Fruit fly (Drosophila melanogaster) whole organism, embryonic: ENCODE measurements around the gene Acat1.
A peak's percentile ranks its signal among the peaks of the same experiment; 100 is the strongest.

ENCODE experiments used
- Atf3 ChIP-seq: fragments of 200-800 bp; sonication (Bioruptor generic); optimal IDR thresholded peaks from 3 replicates; lab custom pipeline; 2016; ENCODE audit warnings: missing biosample characterization, missing genetic modification characterization
- Awh ChIP-seq: fragments of 200-800 bp; sonication (Bioruptor generic); IDR thresholded peaks from 2 replicates; pipeline ENCODE4, ENCODE4 v1.3.6; 2022; ENCODE audit warnings: missing biosample characterization, missing genetic modification characterization
- CG10543 ChIP-seq: fragments of 200-800 bp; sonication (Bioruptor generic); optimal IDR thresholded peaks from 3 replicates; lab custom pipeline; 2017; ENCODE audit warnings: missing biosample characterization, mild to moderate bottlenecking, missing genetic modification characterization, moderate library complexity
- CG12155 ChIP-seq: fragments of 200-800 bp; sonication (Bioruptor generic); optimal IDR thresholded peaks from 3 replicates; lab custom pipeline; 2016; ENCODE audit warnings: missing biosample characterization, missing genetic modification characterization
- CG1233 ChIP-seq: fragments of 200-800 bp; sonication (Bioruptor generic); optimal IDR thresholded peaks from 4 replicates; lab custom pipeline; 2018; ENCODE audit warnings: missing biosample characterization, mild to moderate bottlenecking, missing genetic modification characterization
- CG12391 ChIP-seq: fragments of 200-800 bp; sonication (Bioruptor generic); optimal IDR thresholded peaks from 3 replicates; lab custom pipeline; 2018; ENCODE audit warnings: missing biosample characterization, mild to moderate bottlenecking, missing genetic modification characterization, moderate library complexity
- CG14441 ChIP-seq: fragments of 200-800 bp; sonication (Bioruptor generic); IDR thresholded peaks from 2 replicates; pipeline ENCODE4 v1.3.6; 2022; ENCODE audit warnings: missing biosample characterization, missing genetic modification characterization
- CG15269 ChIP-seq: fragments of 200-800 bp; sonication (Bioruptor generic); optimal IDR thresholded peaks from 2 replicates; lab custom pipeline; 2018; ENCODE audit warnings: missing biosample characterization, mild to moderate bottlenecking, missing genetic modification characterization, moderate library complexity
- CG1602 ChIP-seq: fragments of 200-800 bp; sonication (Bioruptor generic); optimal IDR thresholded peaks from 3 replicates; lab custom pipeline; 2016; ENCODE audit warnings: missing biosample characterization, missing genetic modification characterization
- CG16863 ChIP-seq: fragments of 200-800 bp; sonication (Bioruptor generic); optimal IDR thresholded peaks from 3 replicates; lab custom pipeline; 2016; ENCODE audit warnings: missing biosample characterization, missing genetic modification characterization
- CG18476 ChIP-seq: fragments of 200-800 bp; sonication (Bioruptor generic); optimal IDR thresholded peaks from 2 replicates; lab custom pipeline; 2016; ENCODE audit warnings: missing biosample characterization, mild to moderate bottlenecking, missing genetic modification characterization
- CG31365 ChIP-seq: fragments of 200-800 bp; sonication (Bioruptor generic); optimal IDR thresholded peaks from 2 replicates; lab custom pipeline; 2018; ENCODE audit warnings: missing biosample characterization, mild to moderate bottlenecking, missing genetic modification characterization
- CG3163 ChIP-seq: fragments of 200-800 bp; sonication (Bioruptor generic); optimal IDR thresholded peaks from 3 replicates; lab custom pipeline; 2016; ENCODE audit warnings: missing biosample characterization, missing genetic modification characterization
- CG32772 ChIP-seq: fragments of 200-800 bp; sonication (Bioruptor generic); IDR thresholded peaks from 2 replicates; pipeline ENCODE4 v1.3.6; 2022; ENCODE audit warnings: missing biosample characterization, missing genetic modification characterization
- CG7372 ChIP-seq: fragments of 200-800 bp; sonication (Bioruptor generic); IDR thresholded peaks from 2 replicates; pipeline ENCODE4 v1.3.6; 2022; ENCODE audit warnings: missing biosample characterization, missing genetic modification characterization
- CG8290 ChIP-seq, 3 experiments: fragments of 200-800 bp; sonication (Bioruptor generic); optimal IDR thresholded peaks; 2 replicates each; lab custom pipeline; 2016 to 2019; ENCODE audit warnings: missing biosample characterization in 3 of 3, missing genetic modification characterization in 3 of 3, mild to moderate bottlenecking in 2 of 3, moderate library complexity in 1 of 3
- Chrac-16 ChIP-seq: fragments of 200-800 bp; sonication (Bioruptor generic); optimal IDR thresholded peaks from 3 replicates; lab custom pipeline; 2016; ENCODE audit warnings: missing biosample characterization, missing genetic modification characterization
- HLHmδ ChIP-seq: fragments of 200-800 bp; sonication (Bioruptor generic); optimal IDR thresholded peaks from 2 replicates; lab custom pipeline; 2018; ENCODE audit warnings: missing biosample characterization, mild to moderate bottlenecking, missing genetic modification characterization, moderate library complexity
- Hmx ChIP-seq: fragments of 200-800 bp; sonication (Bioruptor generic); optimal IDR thresholded peaks from 2 replicates; lab custom pipeline; 2016; ENCODE audit warnings: missing biosample characterization, missing genetic modification characterization
- MESR4 ChIP-seq: fragments of 200-800 bp; sonication (Bioruptor generic); optimal IDR thresholded peaks from 2 replicates; lab custom pipeline; 2018; ENCODE audit warnings: missing biosample characterization, mild to moderate bottlenecking, missing genetic modification characterization, moderate library complexity
- Med ChIP-seq: fragments of 200-800 bp; sonication (Bioruptor generic); peaks from one replicate; lab custom pipeline; 2016; ENCODE audit warnings: missing biosample characterization, missing genetic modification characterization, mild to moderate bottlenecking, inconsistent platforms, moderate library complexity
- Meics ChIP-seq: fragments of 200-800 bp; sonication (Bioruptor generic); optimal IDR thresholded peaks from 2 replicates; lab custom pipeline; 2017; ENCODE audit warnings: missing biosample characterization, mild to moderate bottlenecking, missing genetic modification characterization
- Mes4 ChIP-seq: fragments of 200-800 bp; sonication (Bioruptor generic); optimal IDR thresholded peaks from 2 replicates; lab custom pipeline; 2016; ENCODE audit warnings: missing biosample characterization, missing genetic modification characterization
- NK7.1 ChIP-seq: fragments of 200-800 bp; sonication (Bioruptor generic); optimal IDR thresholded peaks from 3 replicates; lab custom pipeline; 2016; ENCODE audit warnings: missing biosample characterization, missing genetic modification characterization
- PHDP ChIP-seq: fragments of 200-800 bp; sonication (Bioruptor generic); optimal IDR thresholded peaks from 3 replicates; lab custom pipeline; 2018; ENCODE audit warnings: missing biosample characterization, mild to moderate bottlenecking, missing genetic modification characterization, moderate library complexity
- Sin3A ChIP-seq: fragments of >200 bp; optimal IDR thresholded peaks from 2 replicates; lab custom pipeline; 2018
- Taf1 ChIP-seq: fragments of 200-800 bp; sonication (Bioruptor generic); IDR thresholded peaks from 2 replicates; pipeline ENCODE4 v1.3.6; 2022; ENCODE audit warnings: missing biosample characterization, missing genetic modification characterization
- amos ChIP-seq: fragments of 200-800 bp; sonication (Bioruptor generic); IDR thresholded peaks from 2 replicates; pipeline ENCODE4 v1.3.6; 2022; ENCODE audit warnings: missing biosample characterization, missing genetic modification characterization; ENCODE audit not compliant: partially characterized antibody
- ap ChIP-seq: fragments of 200-800 bp; sonication (Bioruptor generic); IDR thresholded peaks from 2 replicates; pipeline ENCODE4 v1.3.6; 2022; ENCODE audit warnings: missing biosample characterization, missing genetic modification characterization
- ash1 ChIP-seq: fragments of 200-800 bp; sonication (Bioruptor generic); optimal IDR thresholded peaks from 2 replicates; lab custom pipeline; 2018; ENCODE audit warnings: missing biosample characterization, mild to moderate bottlenecking, missing genetic modification characterization
- bigmax ChIP-seq: fragments of 200-800 bp; sonication (Bioruptor generic); optimal IDR thresholded peaks from 2 replicates; lab custom pipeline; 2018; ENCODE audit warnings: missing biosample characterization, mild to moderate bottlenecking, missing genetic modification characterization
- bsh ChIP-seq, 2 experiments: fragments of 200-800 bp; sonication (Bioruptor generic); optimal IDR thresholded peaks; 2 replicates each; lab custom pipeline; 2017 to 2018; ENCODE audit warnings: mild to moderate bottlenecking in 2 of 2, missing biosample characterization in 2 of 2, missing genetic modification characterization in 2 of 2, moderate library complexity in 1 of 2
- cato ChIP-seq: fragments of 200-800 bp; sonication (Bioruptor generic); optimal IDR thresholded peaks from 2 replicates; lab custom pipeline; 2016; ENCODE audit warnings: missing biosample characterization, missing genetic modification characterization, borderline replicate concordance
- emc ChIP-seq: fragments of 200-800 bp; sonication (Bioruptor generic); optimal IDR thresholded peaks from 2 replicates; lab custom pipeline; 2016; ENCODE audit warnings: missing biosample characterization, missing genetic modification characterization
- ewg ChIP-seq: fragments of 200-800 bp; sonication (Bioruptor generic); optimal IDR thresholded peaks from 3 replicates; lab custom pipeline; 2017; ENCODE audit warnings: mild to moderate bottlenecking, missing biosample characterization, missing genetic modification reagents, missing genetic modification characterization
- exex ChIP-seq: fragments of 200-800 bp; sonication (Bioruptor generic); optimal IDR thresholded peaks from 4 replicates; lab custom pipeline; 2018; ENCODE audit warnings: missing biosample characterization, mild to moderate bottlenecking, missing genetic modification characterization, moderate library complexity
- fu2 ChIP-seq: fragments of 200-800 bp; sonication (Bioruptor generic); optimal IDR thresholded peaks from 2 replicates; lab custom pipeline; 2016; ENCODE audit warnings: missing biosample characterization, missing genetic modification characterization
- gce ChIP-seq: fragments of 200-800 bp; sonication (Bioruptor generic); IDR thresholded peaks from 3 replicates; pipeline ENCODE4 v1.3.6; 2022; ENCODE audit warnings: missing biosample characterization, missing genetic modification characterization
- ken ChIP-seq: fragments of 200-800 bp; sonication (Bioruptor generic); IDR thresholded peaks from 3 replicates; pipeline ENCODE4 v1.3.6; 2022; ENCODE audit warnings: missing biosample characterization, missing genetic modification characterization
- kni ChIP-seq: fragments of 200-800 bp; sonication (Bioruptor generic); optimal IDR thresholded peaks from 3 replicates; lab custom pipeline; 2017; ENCODE audit warnings: mild to moderate bottlenecking, missing biosample characterization, missing genetic modification reagents, missing genetic modification characterization
- lilli ChIP-seq: fragments of 200-800 bp; sonication (Bioruptor generic); optimal IDR thresholded peaks from 3 replicates; lab custom pipeline; 2016; ENCODE audit warnings: missing biosample characterization, missing genetic modification characterization
- mld ChIP-seq: fragments of 200-800 bp; sonication (Bioruptor generic); IDR thresholded peaks from 3 replicates; pipeline ENCODE4 v1.3.6; 2022; ENCODE audit warnings: missing biosample characterization, missing genetic modification characterization; ENCODE audit not compliant: partially characterized antibody
- pum ChIP-seq: fragments of 200-800 bp; sonication (Bioruptor generic); optimal IDR thresholded peaks from 2 replicates; lab custom pipeline; 2016; ENCODE audit warnings: missing biosample characterization, missing genetic modification characterization
- run ChIP-seq: fragments of 200-800 bp; sonication (Bioruptor generic); optimal IDR thresholded peaks from 3 replicates; lab custom pipeline; 2018; ENCODE audit warnings: missing biosample characterization, mild to moderate bottlenecking, missing genetic modification characterization
- shn ChIP-seq: fragments of 200-800 bp; sonication (Bioruptor generic); optimal IDR thresholded peaks from 3 replicates; lab custom pipeline; 2016; ENCODE audit warnings: missing biosample characterization, missing genetic modification characterization
- sob ChIP-seq: fragments of 200-800 bp; sonication (Bioruptor generic); IDR thresholded peaks from 2 replicates; pipeline ENCODE4 v1.3.6; 2022; ENCODE audit warnings: missing biosample characterization, missing genetic modification characterization
- tio ChIP-seq: fragments of 200-800 bp; sonication (Bioruptor generic); optimal IDR thresholded peaks from 2 replicates; lab custom pipeline; 2017; ENCODE audit warnings: missing biosample characterization, missing genetic modification characterization, inconsistent platforms
- ttk ChIP-seq: fragments of 200-800 bp; sonication (Bioruptor generic); IDR thresholded peaks from 2 replicates; pipeline ENCODE4 v2.1.2; 2022; ENCODE audit warnings: missing biosample characterization, missing genetic modification characterization
- zfh2 ChIP-seq: fragments of 200-800 bp; sonication (Bioruptor generic); optimal IDR thresholded peaks from 2 replicates; lab custom pipeline; 2016; ENCODE audit warnings: missing biosample characterization, missing genetic modification characterization

The Acat1 gene

dm6 chrX:7908239-7909068 is 19.9 kb upstream of the Acat1 start, which contains the start of the genes dpr14 and spidey (continued):
- TF ChIP-seq Med (GFP tag; lab: Kevin White, UChicago), result peak; percentile 98
- peak; percentile 85 for TF ChIP-seq CG18476 (GFP tag; lab: Kevin White, UChicago)
- peak; percentile 38 for TF ChIP-seq NK7.1 (GFP tag; lab: Kevin White, UChicago)
- peak; percentile 86 for TF ChIP-seq kni
- TF ChIP-seq CG31365 (tag; lab: Kevin White, UChicago), result peak; percentile 80
- peak; percentile 91 for TF ChIP-seq CG32772
- peak; percentile 88 for TF ChIP-seq CG16863
- peak; percentile 86 for TF ChIP-seq CG14441 (GFP tag; lab: Robert Waterston, UW)
- peak; percentile 89 for TF ChIP-seq CG7372 (GFP tag; lab: Robert Waterston, UW)
- TF ChIP-seq HLHmδ (GFP tag; lab: Kevin White, UChicago), result no peak
- TF ChIP-seq Awh, result peak; percentile 79
- peak; percentile 44 to 92 for TF ChIP-seq bsh (GFP tag; optimal IDR thresholded peaks at IDR 0.05; lab: Kevin White, UChicago)
- TF ChIP-seq CG1602 (GFP tag; lab: Kevin White, UChicago), result peak; percentile 81
- peak; percentile 82 for TF ChIP-seq zfh2
- peak; percentile 89 for TF ChIP-seq ewg (GFP tag; lab: Kevin White, UChicago)
- peak; percentile 85 for TF ChIP-seq shn (GFP tag; lab: Kevin White, UChicago)
- peak; percentile 89 for TF ChIP-seq Atf3 (GFP tag; lab: Kevin White, UChicago)
- peak; percentile 87 for TF ChIP-seq ken (GFP tag; lab: Robert Waterston, UW)
- TF ChIP-seq CG12155 (GFP tag; lab: Kevin White, UChicago), result peak; percentile 84
- peak; percentile 81 for TF ChIP-seq Chrac-16 (GFP tag; lab: Kevin White, UChicago)
- peak; percentile 29 for TF ChIP-seq CG8290 (GFP tag; optimal IDR thresholded peaks at IDR 0.05; lab: Kevin White, UChicago)
- TF ChIP-seq CG8290 (tag; optimal IDR thresholded peaks at IDR 0.05; lab: Kevin White, UChicago), result peak; percentile 72 to 92
- TF ChIP-seq Meics (GFP tag; lab: Kevin White, UChicago), result peak; percentile 94
- TF ChIP-seq Mes4, result peak; percentile 79
- TF ChIP-seq Sin3A (lab: Kevin White, UChicago), result no peak
- TF ChIP-seq ttk (GFP tag; lab: Robert Waterston, UW), result peak; percentile 90
- TF ChIP-seq tio (GFP tag; lab: Kevin White, UChicago), result no peak
- no peak for TF ChIP-seq mld (GFP tag; lab: Robert Waterston, UW)
- TF ChIP-seq MESR4 (GFP tag; lab: Kevin White, UChicago), result peak; percentile 70
- peak; percentile 92 for TF ChIP-seq sob (GFP tag; lab: Robert Waterston, UW)
- TF ChIP-seq pum (GFP tag; lab: Kevin White, UChicago), result peak; percentile 82
- peak; percentile 75; the same call in 1 of the 3 replicates for TF ChIP-seq gce (GFP tag; lab: Robert Waterston, UW)
- TF ChIP-seq Taf1 (GFP tag; lab: Robert Waterston, UW), result peak; percentile 89
- peak; percentile 84 for TF ChIP-seq run
- peak; percentile 92 for TF ChIP-seq lilli
- peak; percentile 36 for TF ChIP-seq bigmax
- TF ChIP-seq emc (GFP tag; lab: Kevin White, UChicago), result peak; percentile 64
- peak; percentile 68 for TF ChIP-seq ap
- TF ChIP-seq CG12391 (tag; lab: Kevin White, UChicago), result peak; percentile 91
- TF ChIP-seq amos, result peak; percentile 22; the same call in 1 of the 2 replicates
- peak; percentile 95 for TF ChIP-seq CG10543 (GFP tag; lab: Kevin White, UChicago)
- TF ChIP-seq exex (tag; lab: Kevin White, UChicago), result peak; percentile 80
- TF ChIP-seq fu2 (GFP tag; lab: Kevin White, UChicago), result peak; percentile 89
- peak; percentile 93 for TF ChIP-seq PHDP (tag; lab: Kevin White, UChicago)
- TF ChIP-seq CG1233 (GFP tag; lab: Kevin White, UChicago), result peak; percentile 85
- peak; percentile 65 for TF ChIP-seq Hmx (GFP tag; lab: Kevin White, UChicago)
- peak; percentile 94 for TF ChIP-seq CG15269 (tag; lab: Kevin White, UChicago)
- peak; percentile 76 for TF ChIP-seq cato
- peak; percentile 50 for TF ChIP-seq CG3163 (GFP tag; lab: Kevin White, UChicago)
- no peak for TF ChIP-seq ash1
